Worm (Caenorhabditis elegans) whole organism, L4 larva: Measurements from ENCODE around the gene F08H9.3.

Experiments used
- F26F4.8 ChIP-seq: fragments of 200-800 bp; sonication (Bioruptor generic); conservative IDR thresholded peaks from 2 replicates; pipeline ENCODE4 v1.3.6; 2022; ENCODE audit warnings: missing genetic modification characterization, missing compliant biosample characterization
- F37D6.2 ChIP-seq: sonication (generic microtip); optimal IDR thresholded peaks from 2 replicates; lab custom pipeline; 2016; ENCODE audit warnings: mild to moderate bottlenecking, missing genetic modification characterization, missing compliant biosample characterization
- F44E2.7 ChIP-seq: fragments of 200-800 bp; sonication (Bioruptor generic); IDR thresholded peaks from 2 replicates; pipeline ENCODE4 v2.1.2; 2022; ENCODE audit warnings: missing genetic modification characterization, missing compliant biosample characterization
- Y105C5A.15 ChIP-seq: fragments of 200-800 bp; sonication (Bioruptor generic); IDR thresholded peaks from 2 replicates; pipeline ENCODE4 v1.3.6; 2022; ENCODE audit warnings: missing genetic modification characterization, missing compliant biosample characterization
- ZK337.2 ChIP-seq: fragments of 200-800 bp; sonication (Bioruptor generic); IDR thresholded peaks from 2 replicates; pipeline ENCODE4 v1.3.6; 2022; ENCODE audit warnings: missing genetic modification reagents, missing genetic modification characterization, missing compliant biosample characterization
- aly-2 ChIP-seq: sonication (generic microtip); optimal IDR thresholded peaks from 2 replicates; lab custom pipeline; 2018; ENCODE audit warnings: missing biosample characterization, missing genetic modification characterization
- arid-1 ChIP-seq: fragments of 200-800 bp; sonication (Bioruptor generic); conservative IDR thresholded peaks from 2 replicates; pipeline ENCODE4 v1.3.6; 2022; ENCODE audit warnings: missing genetic modification reagents, missing genetic modification characterization, missing compliant biosample characterization
- attf-4 ChIP-seq: sonication (generic microtip); optimal IDR thresholded peaks from 3 replicates; lab custom pipeline; 2017; ENCODE audit warnings: missing biosample characterization, missing genetic modification characterization
- ceh-20 ChIP-seq: fragments of 200-800 bp; sonication (Bioruptor generic); IDR thresholded peaks from 2 replicates; pipeline ENCODE4 v1.3.6; 2022; ENCODE audit warnings: missing genetic modification reagents, missing genetic modification characterization, missing compliant biosample characterization
- ceh-44 ChIP-seq: fragments of 200-800 bp; sonication (Bioruptor generic); IDR thresholded peaks from 2 replicates; pipeline ENCODE4 v1.3.6; 2022; ENCODE audit warnings: missing genetic modification reagents, missing genetic modification characterization, missing compliant biosample characterization
- ceh-62 ChIP-seq: sonication (generic microtip); optimal IDR thresholded peaks from 2 replicates; lab custom pipeline; 2017; ENCODE audit warnings: missing biosample characterization, missing genetic modification characterization
- ceh-82 ChIP-seq: sonication (generic microtip); optimal IDR thresholded peaks from 2 replicates; lab custom pipeline; 2017; ENCODE audit warnings: missing biosample characterization, missing genetic modification characterization
- daf-16 ChIP-seq, 3 experiments: sonication (generic microtip); optimal IDR thresholded peaks; 2 replicates each; lab custom pipeline; 2016 to 2017; ENCODE audit warnings: missing genetic modification characterization in 3 of 3, missing genetic modification reagents in 3 of 3, mild to moderate bottlenecking in 2 of 3, missing compliant biosample characterization in 2 of 3, missing biosample characterization in 1 of 3, moderate library complexity in 1 of 3
- dpl-1 ChIP-seq: fragments of 150-350 bp; optimal IDR thresholded peaks from 2 replicates; lab custom pipeline; 2014; ENCODE audit warnings: missing biosample characterization, missing genetic modification reagents, missing genetic modification characterization
- dve-1 ChIP-seq: sonication (generic microtip); optimal IDR thresholded peaks from 2 replicates; lab custom pipeline; 2017; ENCODE audit warnings: antibody characterized with exemption, mild to moderate bottlenecking, missing genetic modification characterization, missing compliant biosample characterization; ENCODE audit not compliant: insufficient read depth
- egl-43 ChIP-seq: fragments of 200-800 bp; sonication (Bioruptor generic); IDR thresholded peaks from 2 replicates; pipeline ENCODE4 v1.3.6; 2022; ENCODE audit warnings: missing genetic modification reagents, missing genetic modification characterization, missing compliant biosample characterization
- fkh-10 ChIP-seq: fragments of 150-350 bp; optimal IDR thresholded peaks from 2 replicates; lab custom pipeline; 2014; ENCODE audit warnings: missing biosample characterization, missing genetic modification reagents, missing genetic modification characterization
- hif-1 ChIP-seq, 2 experiments: sonication (generic microtip); optimal IDR thresholded peaks; 2 replicates each; lab custom pipeline; 2016 to 2017; ENCODE audit warnings: missing compliant biosample characterization in 2 of 2, missing genetic modification characterization in 2 of 2, missing genetic modification reagents in 2 of 2, missing genotype in 2 of 2, mild to moderate bottlenecking in 1 of 2
- hlh-11 ChIP-seq: fragments of 200-800 bp; sonication (Bioruptor generic); optimal IDR thresholded peaks from 2 replicates; lab custom pipeline; 2018; ENCODE audit warnings: mild to moderate bottlenecking, missing genetic modification characterization, missing compliant biosample characterization
- hlh-30 ChIP-seq: sonication (generic microtip); optimal IDR thresholded peaks from 2 replicates; lab custom pipeline; 2017; ENCODE audit warnings: antibody characterized with exemption, mild to moderate bottlenecking, missing genetic modification characterization, missing compliant biosample characterization; ENCODE audit not compliant: insufficient read depth
- hmg-1.1 ChIP-seq: fragments of 200-800 bp; sonication (Bioruptor generic); IDR thresholded peaks from 2 replicates; pipeline ENCODE4 v1.3.6; 2022; ENCODE audit warnings: missing genetic modification reagents, missing genetic modification characterization, missing compliant biosample characterization
- lin-13 ChIP-seq: fragments of 150-350 bp; optimal IDR thresholded peaks from 2 replicates; lab custom pipeline; 2014; ENCODE audit warnings: missing biosample characterization, missing genetic modification reagents, missing genetic modification characterization
- lin-15B ChIP-seq: fragments of 150-350 bp; sonication (generic microtip); optimal IDR thresholded peaks from 3 replicates; lab custom pipeline; 2014; ENCODE audit warnings: missing biosample characterization, missing genetic modification characterization
- lin-38 ChIP-seq: fragments of 200-800 bp; sonication (Bioruptor generic); IDR thresholded peaks from 2 replicates; pipeline ENCODE4 v1.3.6; 2022; ENCODE audit warnings: missing genetic modification reagents, missing genetic modification characterization, missing compliant biosample characterization
- lsy-2 ChIP-seq, 2 experiments: fragments of 150-350 bp in 1 of 2; sonication (generic microtip) in 1 of 2; optimal IDR thresholded peaks; 2 replicates each; lab custom pipeline; 2014 to 2017; ENCODE audit warnings: missing biosample characterization in 2 of 2, missing genetic modification characterization in 2 of 2
- mes-2 ChIP-seq: sonication (generic microtip); optimal IDR thresholded peaks from 2 replicates; lab custom pipeline; 2016; ENCODE audit warnings: missing genotype, mild to moderate bottlenecking, missing genetic modification characterization, missing compliant biosample characterization; ENCODE audit not compliant: poor library complexity, severe bottlenecking
- mxl-3 ChIP-seq: fragments of 200-800 bp; sonication (Bioruptor generic); optimal IDR thresholded peaks from 2 replicates; lab custom pipeline; 2018; ENCODE audit warnings: mild to moderate bottlenecking, missing genetic modification characterization, missing compliant biosample characterization
- nhr-10 ChIP-seq: fragments of 150-350 bp; optimal IDR thresholded peaks from 2 replicates; lab custom pipeline; 2014; ENCODE audit warnings: missing biosample characterization, missing genetic modification characterization
- nhr-25 ChIP-seq: sonication (generic microtip); optimal IDR thresholded peaks from 2 replicates; lab custom pipeline; 2017; ENCODE audit warnings: missing genetic modification characterization, mild to moderate bottlenecking, missing compliant biosample characterization, antibody characterized with exemption, moderate library complexity, borderline replicate concordance; ENCODE audit not compliant: insufficient read depth
- nhr-48 ChIP-seq: sonication (generic microtip); optimal IDR thresholded peaks from 2 replicates; lab custom pipeline; 2016; ENCODE audit warnings: mild to moderate bottlenecking, missing genetic modification characterization, missing compliant biosample characterization
- nhr-6 ChIP-seq: fragments of 150-350 bp; optimal IDR thresholded peaks from 2 replicates; lab custom pipeline; 2014; ENCODE audit warnings: missing biosample characterization, missing genetic modification characterization
- nhr-76 ChIP-seq: fragments of 150-350 bp; optimal IDR thresholded peaks from 2 replicates; lab custom pipeline; 2014; ENCODE audit warnings: missing biosample characterization, missing genetic modification characterization
- rbr-2 ChIP-seq: sonication (generic microtip); optimal IDR thresholded peaks from 2 replicates; lab custom pipeline; 2016; ENCODE audit warnings: missing genotype, missing genetic modification characterization, missing compliant biosample characterization
- sdz-12 ChIP-seq: fragments of 200-800 bp; sonication (Bioruptor generic); optimal IDR thresholded peaks from 2 replicates; lab custom pipeline; 2018; ENCODE audit warnings: mild to moderate bottlenecking, missing genetic modification characterization, missing compliant biosample characterization
- tra-1 ChIP-seq: fragments of 200-800 bp; sonication (Bioruptor generic); IDR thresholded peaks from 2 replicates; pipeline ENCODE4 v1.3.6; 2022; ENCODE audit warnings: missing genetic modification reagents, missing genetic modification characterization, missing compliant biosample characterization
- unc-130 ChIP-seq: sonication (generic microtip); optimal IDR thresholded peaks from 2 replicates; lab custom pipeline; 2016; ENCODE audit warnings: missing genetic modification reagents, missing genetic modification characterization, missing compliant biosample characterization
- unc-62 ChIP-seq, 3 experiments: fragments of 150-350 bp in 1 of 3; sonication (generic microtip); optimal IDR thresholded peaks in 2 of 3; peaks in 1 of 3; 1 replicate in 1 of 3; 2 replicates in 2 of 3; lab custom pipeline; 2014 to 2017; ENCODE audit warnings: missing biosample characterization in 3 of 3, missing genetic modification characterization in 3 of 3, missing genetic modification reagents in 3 of 3, missing genotype in 1 of 3
- vab-7 ChIP-seq: fragments of 200-800 bp; sonication (Bioruptor generic); IDR thresholded peaks from 2 replicates; pipeline ENCODE4 v1.3.6; 2022; ENCODE audit warnings: missing genetic modification reagents, missing genetic modification characterization, missing compliant biosample characterization
- zag-1 ChIP-seq: fragments of 150-350 bp; optimal IDR thresholded peaks from 2 replicates; lab custom pipeline; 2014; ENCODE audit warnings: missing biosample characterization, missing genetic modification characterization

The F08H9.3 gene

DNA sequence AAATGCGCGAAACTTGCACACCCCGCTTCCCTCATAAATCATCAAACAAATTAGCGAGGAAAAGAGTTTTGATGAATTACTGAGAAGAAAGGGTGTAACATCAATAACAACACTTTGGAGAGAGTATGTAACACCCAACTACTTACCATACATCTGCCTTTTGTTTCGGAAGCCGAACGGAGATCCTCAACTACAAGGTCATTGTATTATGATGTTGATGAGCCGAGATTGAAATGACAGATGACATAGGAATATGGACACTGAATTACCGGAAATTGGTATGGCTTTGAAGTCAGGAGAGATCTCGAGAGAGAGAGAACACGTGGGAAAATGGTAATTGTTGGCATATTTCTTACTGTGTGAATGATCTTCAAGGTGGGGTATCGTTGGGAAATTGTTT lies 37.1 kb downstream of the F08H9.3 start:
- no peak for TF ChIP-seq arid-1 (GFP tag; lab: Robert Waterston, UW)
- TF ChIP-seq nhr-48: no peak
- TF ChIP-seq unc-62 (GFP tag; optimal IDR thresholded peaks at IDR 0.05 in 1 of 2; lab: Kevin White, UChicago): peak in 1 of 2 experiments; percentile 63
- no peak for TF ChIP-seq unc-62 (tag; optimal IDR thresholded peaks at IDR 0.05; lab: Kevin White, UChicago)
- TF ChIP-seq hlh-30 (tag; lab: Kevin White, UChicago): no peak

- TF ChIP-seq ceh-20 (GFP tag; lab: Robert Waterston, UW) (no peak), vab-7 (GFP tag; lab: Robert Waterston, UW) (no peak), hmg-1.1 (GFP tag; lab: Robert Waterston, UW) (peak; percentile 40; the same call in 1 of the 2 replicates), sdz-12 (no peak), dpl-1 (GFP tag; lab: Kevin White, UChicago) (peak; percentile 29), nhr-6 (peak; percentile 86), mes-2 (tag; lab: Kevin White, UChicago) (peak; percentile 88), tra-1 (no peak), attf-4 (tag; lab: Kevin White, UChicago) (no peak), ceh-44 (GFP tag; lab: Robert Waterston, UW) (no peak), egl-43 (GFP tag; lab: Robert Waterston, UW) (no peak), F44E2.7 (GFP tag; lab: Robert Waterston, UW) (no peak), Y105C5A.15 (no peak), hlh-11 (tag; lab: Kevin White, UChicago) (no peak), lin-13 (peak; percentile 18), nhr-76 (tag; lab: Kevin White, UChicago) (no peak), unc-130 (GFP tag; lab: Kevin White, UChicago) (peak; percentile 36), zag-1 (no peak), dve-1 (tag; lab: Kevin White, UChicago) (no peak), mxl-3 (no peak), F26F4.8 (GFP tag; lab: Robert Waterston, UW) (no peak), ZK337.2 (no peak), ceh-82 (no peak)
Measured at ce11 chrV:14424958-14425492, 38.1 kb downstream of the F08H9.3 start, which contains the start of gene rrsr-1. TSS of gene rrsr-1 (minus strand) at chrV:14425008.

- TF ChIP-seq dpl-1 (GFP tag; lab: Kevin White, UChicago): peak; percentile 28
- TF ChIP-seq daf-16 (GFP tag; optimal IDR thresholded peaks at IDR 0.05; lab: Kevin White, UChicago): no peak
- TF ChIP-seq daf-16 (tag; optimal IDR thresholded peaks at IDR 0.05; lab: Kevin White, UChicago): peak; percentile 17
- TF ChIP-seq ceh-62 (tag; lab: Kevin White, UChicago): no peak
- peak in 1 of 2 experiments; percentile 42 for TF ChIP-seq lsy-2 (tag; optimal IDR thresholded peaks at IDR 0.05; lab: Kevin White, UChicago)
- no peak for TF ChIP-seq fkh-10
- TF ChIP-seq unc-130 (GFP tag; lab: Kevin White, UChicago): peak; percentile 47
- peak; percentile 64 for TF ChIP-seq nhr-6
- TF ChIP-seq rbr-2 (tag; lab: Kevin White, UChicago): peak; percentile 21
- TF ChIP-seq nhr-25 (tag; lab: Kevin White, UChicago): peak; percentile 16
- peak; percentile 77 for TF ChIP-seq mes-2 (tag; lab: Kevin White, UChicago)
- TF ChIP-seq lin-38: peak; percentile 68
- no peak for TF ChIP-seq lin-15B (tag; lab: Kevin White, UChicago)
- TF ChIP-seq aly-2 (tag; lab: Kevin White, UChicago): no peak
- TF ChIP-seq hif-1 (tag; optimal IDR thresholded peaks at IDR 0.05; lab: Kevin White, UChicago): peak in 1 of 2 experiments; percentile 74
- peak; percentile 23 for TF ChIP-seq F37D6.2 (tag; lab: Kevin White, UChicago)
- TF ChIP-seq F44E2.7 (GFP tag; lab: Robert Waterston, UW): no peak
- TF ChIP-seq mxl-3: no peak
- no peak for TF ChIP-seq nhr-10 (tag; lab: Kevin White, UChicago)
Measured at ce11 chrV:14423268-14423667, 39.9 kb downstream of the F08H9.3 start, which contains the start of gene rpoa-12. TSS of gene rpoa-12 (minus strand) at chrV:14423304.
